Worm (Caenorhabditis elegans) whole organism, late embryonic: ENCODE measurements around the gene ctl-3.

Experiments used
- F13H6.1 ChIP-seq: sonication (generic microtip); optimal IDR thresholded peaks from 2 replicates; lab custom pipeline; 2016; ENCODE audit warnings: missing genetic modification characterization, missing compliant biosample characterization
- K09A11.1 ChIP-seq: sonication (generic microtip); optimal IDR thresholded peaks from 2 replicates; lab custom pipeline; 2017; ENCODE audit warnings: antibody characterized with exemption, mild to moderate bottlenecking, missing genetic modification characterization, missing compliant biosample characterization; ENCODE audit not compliant: insufficient read depth
- ahr-1 ChIP-seq: sonication (generic microtip); optimal IDR thresholded peaks from 2 replicates; lab custom pipeline; 2016; ENCODE audit warnings: missing genetic modification characterization, missing compliant biosample characterization
- ceh-14 ChIP-seq: sonication (generic microtip); optimal IDR thresholded peaks from 2 replicates; lab custom pipeline; 2016; ENCODE audit warnings: missing genotype, missing genetic modification characterization, missing compliant biosample characterization
- ceh-18 ChIP-seq: sonication (generic microtip); optimal IDR thresholded peaks from 2 replicates; lab custom pipeline; 2016; ENCODE audit warnings: missing genetic modification characterization, missing compliant biosample characterization
- ceh-2 ChIP-seq: sonication (generic microtip); optimal IDR thresholded peaks from 2 replicates; lab custom pipeline; 2016; ENCODE audit warnings: missing genotype, missing genetic modification characterization, missing compliant biosample characterization
- ceh-24 ChIP-seq: sonication (generic microtip); optimal IDR thresholded peaks from 2 replicates; lab custom pipeline; 2016; ENCODE audit warnings: mild to moderate bottlenecking, missing genetic modification characterization, missing compliant biosample characterization
- ceh-34 ChIP-seq: sonication (generic microtip); optimal IDR thresholded peaks from 2 replicates; lab custom pipeline; 2016; ENCODE audit warnings: mild to moderate bottlenecking, missing genetic modification characterization, missing compliant biosample characterization
- ceh-6 ChIP-seq: fragments of 200-800 bp; sonication (Bioruptor generic); optimal IDR thresholded peaks from 2 replicates; lab custom pipeline; 2018; ENCODE audit warnings: mild to moderate bottlenecking, missing genetic modification characterization, missing compliant biosample characterization
- dmd-4 ChIP-seq: sonication (generic microtip); optimal IDR thresholded peaks from 2 replicates; lab custom pipeline; 2016; ENCODE audit warnings: borderline replicate concordance, missing genetic modification characterization, missing compliant biosample characterization
- elt-2 ChIP-seq: sonication (generic microtip); optimal IDR thresholded peaks from 2 replicates; lab custom pipeline; 2016; ENCODE audit warnings: missing genetic modification reagents, missing genetic modification characterization, missing compliant biosample characterization
- ets-4 ChIP-seq: sonication (generic microtip); optimal IDR thresholded peaks from 2 replicates; lab custom pipeline; 2016; ENCODE audit warnings: missing genetic modification characterization, missing compliant biosample characterization
- eyg-1 ChIP-seq: sonication (generic microtip); optimal IDR thresholded peaks from 2 replicates; lab custom pipeline; 2016; ENCODE audit warnings: missing genotype, missing genetic modification characterization, missing compliant biosample characterization
- fax-1 ChIP-seq: sonication (generic microtip); optimal IDR thresholded peaks from 2 replicates; lab custom pipeline; 2016; ENCODE audit warnings: missing genotype, missing genetic modification characterization, missing compliant biosample characterization
- fkh-10 ChIP-seq: fragments of 150-350 bp; optimal IDR thresholded peaks from 2 replicates; lab custom pipeline; 2014; ENCODE audit warnings: missing biosample characterization, missing genetic modification reagents, missing genetic modification characterization
- hlh-15 ChIP-seq: sonication (generic microtip); optimal IDR thresholded peaks from 2 replicates; lab custom pipeline; 2016; ENCODE audit warnings: missing genetic modification characterization, missing compliant biosample characterization
- hlh-30 ChIP-seq: sonication (generic microtip); optimal IDR thresholded peaks from 2 replicates; lab custom pipeline; 2017; ENCODE audit warnings: antibody characterized with exemption, missing genetic modification characterization, missing compliant biosample characterization; ENCODE audit not compliant: insufficient read depth
- hlh-6 ChIP-seq: sonication (generic microtip); optimal IDR thresholded peaks from 2 replicates; lab custom pipeline; 2016; ENCODE audit warnings: missing genotype, missing genetic modification characterization, missing compliant biosample characterization
- lim-6 ChIP-seq: sonication (generic microtip); optimal IDR thresholded peaks from 2 replicates; lab custom pipeline; 2016; ENCODE audit warnings: missing genetic modification characterization, missing compliant biosample characterization
- madf-2 ChIP-seq: sonication (generic microtip); optimal IDR thresholded peaks from 2 replicates; lab custom pipeline; 2017; ENCODE audit warnings: missing genetic modification characterization, missing compliant biosample characterization
- nhr-11 ChIP-seq: fragments of 150-350 bp; optimal IDR thresholded peaks from 2 replicates; lab custom pipeline; 2014; ENCODE audit warnings: missing biosample characterization, missing genetic modification characterization
- npax-4 ChIP-seq: sonication (generic microtip); optimal IDR thresholded peaks from 2 replicates; lab custom pipeline; 2016; ENCODE audit warnings: missing genetic modification characterization, missing compliant biosample characterization
- odd-2 ChIP-seq: sonication (generic microtip); optimal IDR thresholded peaks from 2 replicates; lab custom pipeline; 2017; ENCODE audit warnings: antibody characterized with exemption, mild to moderate bottlenecking, missing genetic modification characterization, missing compliant biosample characterization
- pat-9 ChIP-seq: fragments of 200-800 bp; sonication (Bioruptor generic); optimal IDR thresholded peaks from 2 replicates; lab custom pipeline; 2018; ENCODE audit warnings: mild to moderate bottlenecking, missing genetic modification characterization, moderate library complexity, missing compliant biosample characterization
- pax-1 ChIP-seq: fragments of 150-350 bp; optimal IDR thresholded peaks from 2 replicates; lab custom pipeline; 2014; ENCODE audit warnings: missing biosample characterization, missing genetic modification characterization
- pha-4 ChIP-seq: fragments of 150-350 bp; optimal IDR thresholded peaks from 2 replicates; lab custom pipeline; 2018; ENCODE audit warnings: missing biosample characterization, missing genetic modification reagents, missing genetic modification characterization
- pqm-1 ChIP-seq: sonication (generic microtip); optimal IDR thresholded peaks from 2 replicates; lab custom pipeline; 2016; ENCODE audit warnings: missing genetic modification characterization, missing compliant biosample characterization
- ref-2 ChIP-seq: sonication (generic microtip); optimal IDR thresholded peaks from 2 replicates; lab custom pipeline; 2016; ENCODE audit warnings: missing genetic modification characterization, missing compliant biosample characterization
- rnt-1 ChIP-seq: sonication (generic microtip); optimal IDR thresholded peaks from 2 replicates; lab custom pipeline; 2016; ENCODE audit warnings: missing genetic modification characterization, missing compliant biosample characterization
- sox-4 ChIP-seq: sonication (generic microtip); optimal IDR thresholded peaks from 2 replicates; lab custom pipeline; 2017; ENCODE audit warnings: mild to moderate bottlenecking, missing genetic modification characterization, inconsistent platforms, missing compliant biosample characterization
- tbx-7 ChIP-seq: sonication (generic microtip); optimal IDR thresholded peaks from 2 replicates; lab custom pipeline; 2016; ENCODE audit warnings: missing genotype, missing genetic modification characterization, missing compliant biosample characterization
- ttx-3 ChIP-seq: sonication (generic microtip); optimal IDR thresholded peaks from 2 replicates; lab custom pipeline; 2016; ENCODE audit warnings: missing genetic modification reagents, missing genetic modification characterization, missing compliant biosample characterization
- unc-55 ChIP-seq: sonication (generic microtip); optimal IDR thresholded peaks from 2 replicates; lab custom pipeline; 2017; ENCODE audit warnings: missing biosample characterization, missing genetic modification reagents, missing genetic modification characterization
- zip-5 ChIP-seq: sonication (generic microtip); optimal IDR thresholded peaks from 2 replicates; lab custom pipeline; 2016; ENCODE audit warnings: missing genetic modification characterization, missing compliant biosample characterization
- ztf-16 ChIP-seq: sonication (generic microtip); optimal IDR thresholded peaks from 2 replicates; lab custom pipeline; 2017; ENCODE audit warnings: missing genetic modification characterization, missing compliant biosample characterization

The ctl-3 gene

DNA sequence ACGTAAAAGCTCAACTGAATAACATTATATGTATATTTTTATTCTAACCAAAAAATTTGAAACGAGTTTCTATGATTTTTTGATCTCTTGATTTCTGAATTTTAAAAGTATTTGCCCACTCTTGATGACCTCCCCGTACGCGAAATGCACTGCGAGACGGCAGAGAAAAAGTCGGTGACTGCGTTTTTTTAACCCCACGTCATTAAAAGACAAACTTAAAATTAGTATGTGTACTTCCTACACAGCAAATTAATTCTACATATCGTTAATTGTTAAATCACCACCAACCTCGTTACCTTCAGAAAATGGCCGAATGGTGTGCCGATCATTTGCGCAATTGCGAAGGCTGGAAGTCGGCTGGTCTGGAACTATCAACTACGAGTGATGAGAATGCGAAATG, 18.1 kb downstream of the ctl-3 start, which contains the start of gene Y54G11A.4:
Gene Y54G11A.4 (plus strand): TSS at position 301 of the 400 bp plus-strand sequence.
- TF ChIP-seq K09A11.1 (tag; lab: Kevin White, UChicago) (no peak), unc-55 (GFP tag; lab: Kevin White, UChicago) (no peak), nhr-11 (no peak)

DNA sequence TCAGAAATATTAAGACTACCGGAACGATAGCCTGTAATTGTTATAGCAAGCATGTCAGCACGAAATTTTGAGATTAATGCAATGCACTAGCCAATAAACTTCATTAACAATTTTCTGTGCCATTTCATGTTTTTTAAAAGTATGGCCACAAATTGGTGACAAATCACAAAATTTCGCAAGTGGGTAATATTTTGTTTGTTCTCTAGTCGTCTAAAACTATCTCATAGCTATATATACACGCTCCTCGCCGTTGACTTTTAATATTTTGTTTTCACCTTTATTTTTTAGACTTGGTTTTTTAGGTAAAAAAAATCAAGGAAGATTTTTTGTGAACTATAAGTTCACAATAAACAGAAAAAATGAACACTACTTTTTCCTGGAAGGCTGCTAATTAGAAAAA, 19.7 kb downstream of the ctl-3 start:
- TF ChIP-seq ceh-2 (tag; lab: Kevin White, UChicago), result no peak
- no peak for TF ChIP-seq ztf-16
- no peak for TF ChIP-seq hlh-30
- no peak for TF ChIP-seq odd-2 (tag; lab: Kevin White, UChicago)
- no peak for TF ChIP-seq K09A11.1 (tag; lab: Kevin White, UChicago)
- no peak for TF ChIP-seq hlh-15
- no peak for TF ChIP-seq pax-1 (tag; lab: Kevin White, UChicago)
- TF ChIP-seq ceh-14 (tag; lab: Kevin White, UChicago), result no peak
- TF ChIP-seq eyg-1 (tag; lab: Kevin White, UChicago), result no peak
- TF ChIP-seq nhr-11, result no peak
- TF ChIP-seq elt-2 (tag; lab: Kevin White, UChicago), result no peak
- no peak for TF ChIP-seq ceh-24
- TF ChIP-seq dmd-4 (tag; lab: Kevin White, UChicago), result no peak
- no peak for TF ChIP-seq rnt-1 (tag; lab: Kevin White, UChicago)
- TF ChIP-seq ref-2 (tag; lab: Kevin White, UChicago), result no peak
- TF ChIP-seq fkh-10, result no peak
- no peak for TF ChIP-seq ceh-34
- no peak for TF ChIP-seq ttx-3 (tag; lab: Kevin White, UChicago)
- no peak for TF ChIP-seq F13H6.1 (tag; lab: Kevin White, UChicago)

DNA sequence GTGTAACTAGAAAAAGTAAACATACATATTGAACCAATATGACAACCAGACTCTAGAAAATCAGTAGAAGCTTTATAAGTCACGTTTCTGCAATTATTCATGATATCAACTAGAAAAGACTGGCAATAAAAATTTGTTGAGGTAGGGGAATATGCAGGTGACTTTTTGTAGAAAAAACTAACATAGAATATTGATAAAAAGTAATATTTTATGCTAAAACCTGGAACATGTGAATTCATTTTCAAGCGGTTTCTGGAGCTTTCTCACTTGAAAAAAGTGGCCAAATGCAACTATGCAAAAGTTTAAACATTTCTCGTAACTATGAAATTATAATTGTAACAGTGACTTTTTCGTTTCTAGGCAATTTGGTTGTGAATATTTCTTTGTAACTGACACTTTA, 21.6 kb downstream of the ctl-3 start, which contains the start of gene srh-42:
Gene srh-42 (minus strand): TSS at position 101 of the 400 bp plus-strand sequence.
- TF ChIP-seq ceh-24 (no peak), zip-5 (tag; lab: Kevin White, UChicago) (no peak), ceh-34 (no peak), odd-2 (tag; lab: Kevin White, UChicago) (no peak), tbx-7 (tag; lab: Kevin White, UChicago) (no peak), ets-4 (tag; lab: Kevin White, UChicago) (no peak), F13H6.1 (tag; lab: Kevin White, UChicago) (no peak), dmd-4 (tag; lab: Kevin White, UChicago) (no peak), pat-9 (tag; lab: Kevin White, UChicago) (no peak), ahr-1 (tag; lab: Kevin White, UChicago) (no peak), fax-1 (tag; lab: Kevin White, UChicago) (no peak), ceh-18 (no peak), madf-2 (tag; lab: Kevin White, UChicago) (no peak), sox-4 (tag; lab: Kevin White, UChicago) (no peak), hlh-6 (tag; lab: Kevin White, UChicago) (no peak), pha-4 (tag; lab: Kevin White, UChicago) (no peak), ceh-6 (GFP tag; lab: Kevin White, UChicago) (no peak)

DNA sequence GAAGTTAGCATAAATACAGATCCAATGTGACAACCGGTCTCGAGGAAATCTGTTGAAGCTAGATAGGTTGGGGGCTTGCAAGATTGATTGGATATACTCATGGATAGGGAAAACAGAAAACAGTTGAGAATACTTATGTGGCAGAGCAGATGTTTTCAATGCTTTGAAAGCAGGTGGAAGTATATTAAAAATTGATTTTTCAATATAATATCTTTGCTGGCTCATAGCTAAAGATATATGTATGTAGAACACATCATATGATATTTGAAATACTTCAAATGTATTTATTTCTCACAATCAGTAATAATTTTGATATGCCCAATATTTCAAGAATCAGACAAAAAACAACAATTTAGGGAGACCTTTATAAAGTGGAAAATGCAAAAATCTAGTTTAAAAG, 23.3 kb downstream of the ctl-3 start, which contains the start of gene srh-41:
Gene srh-41 (minus strand): TSS at position 101 of the 400 bp plus-strand sequence.
- no peak for TF ChIP-seq pqm-1 (tag; lab: Kevin White, UChicago)
- TF ChIP-seq F13H6.1 (tag; lab: Kevin White, UChicago), result no peak
- no peak for TF ChIP-seq eyg-1 (tag; lab: Kevin White, UChicago)
- no peak for TF ChIP-seq npax-4 (tag; lab: Kevin White, UChicago)
- TF ChIP-seq ceh-6 (GFP tag; lab: Kevin White, UChicago), result no peak
- no peak for TF ChIP-seq fkh-10
- no peak for TF ChIP-seq lim-6 (tag; lab: Kevin White, UChicago)
